Worm (Caenorhabditis elegans) whole organism, young adult: ENCODE results near the gene F44E2.6.

Source experiments
- F39B2.1 ChIP-seq: fragments of 200-800 bp; sonication (Bioruptor generic); IDR thresholded peaks from 2 replicates; pipeline ENCODE4 v1.3.6; 2022; ENCODE audit warnings: missing genetic modification reagents, missing genetic modification characterization, missing compliant biosample characterization
- F52B5.7 ChIP-seq: sonication (generic microtip); optimal IDR thresholded peaks from 2 replicates; lab custom pipeline; 2016; ENCODE audit warnings: mild to moderate bottlenecking, missing genetic modification characterization, missing compliant biosample characterization
- K11D2.4 ChIP-seq: fragments of 200-800 bp; sonication (Bioruptor generic); IDR thresholded peaks from 2 replicates; pipeline ENCODE4 v1.3.6; 2022; ENCODE audit warnings: missing genetic modification reagents, missing genetic modification characterization, missing compliant biosample characterization
- Y56A3A.18 ChIP-seq: fragments of 200-800 bp; sonication (Bioruptor generic); IDR thresholded peaks from 2 replicates; pipeline ENCODE4 v1.3.6; 2022; ENCODE audit warnings: missing genetic modification reagents, missing genetic modification characterization, missing compliant biosample characterization
- ZK185.1 ChIP-seq: sonication (generic microtip); optimal IDR thresholded peaks from 2 replicates; lab custom pipeline; 2016; ENCODE audit warnings: mild to moderate bottlenecking, missing genetic modification characterization, missing compliant biosample characterization; ENCODE audit not compliant: poor library complexity, severe bottlenecking
- aptf-2 ChIP-seq: fragments of 200-800 bp; sonication (Bioruptor generic); conservative IDR thresholded peaks from 2 replicates; pipeline ENCODE4 v1.3.6; 2022; ENCODE audit warnings: missing genetic modification reagents, missing genetic modification characterization, missing compliant biosample characterization
- attf-3 ChIP-seq: fragments of 200-800 bp; sonication (Bioruptor generic); conservative IDR thresholded peaks from 2 replicates; pipeline ENCODE4 v1.3.6; 2022; ENCODE audit warnings: missing genetic modification reagents, missing genetic modification characterization, missing compliant biosample characterization
- cebp-2 ChIP-seq: fragments of 200-800 bp; sonication (Bioruptor generic); IDR thresholded peaks from 2 replicates; pipeline ENCODE4 v1.3.6; 2022; ENCODE audit warnings: missing genetic modification characterization, missing compliant biosample characterization
- ceh-58 ChIP-seq: fragments of 200-800 bp; sonication (Bioruptor generic); IDR thresholded peaks from 2 replicates; pipeline ENCODE4 v1.3.6; 2022; ENCODE audit warnings: missing genetic modification characterization, missing compliant biosample characterization
- egl-18 ChIP-seq: fragments of 200-800 bp; sonication (Bioruptor generic); IDR thresholded peaks from 2 replicates; pipeline ENCODE4 v1.3.6; 2022; ENCODE audit warnings: missing genetic modification reagents, missing genetic modification characterization, missing compliant biosample characterization
- ets-4 ChIP-seq: fragments of 200-800 bp; sonication (Bioruptor generic); optimal IDR thresholded peaks from 2 replicates; lab custom pipeline; 2018; ENCODE audit warnings: mild to moderate bottlenecking, missing genetic modification characterization, missing compliant biosample characterization
- hmg-20 ChIP-seq: fragments of 200-800 bp; sonication (Bioruptor generic); IDR thresholded peaks from 2 replicates; pipeline ENCODE4 v1.3.6; 2022; ENCODE audit warnings: missing genetic modification reagents, missing genetic modification characterization, missing compliant biosample characterization
- hrde-1 ChIP-seq: sonication (generic microtip); optimal IDR thresholded peaks from 2 replicates; lab custom pipeline; 2016; ENCODE audit warnings: missing genetic modification characterization, mild to moderate bottlenecking, missing compliant biosample characterization, moderate library complexity, missing genotype, missing genetic modification reagents, borderline replicate concordance
- lag-1 ChIP-seq: fragments of 200-800 bp; sonication (Bioruptor generic); IDR thresholded peaks from 2 replicates; pipeline ENCODE4 v1.3.6; 2022; ENCODE audit warnings: missing genetic modification reagents, missing genetic modification characterization, missing compliant biosample characterization
- lir-1 ChIP-seq: fragments of 200-800 bp; sonication (Bioruptor generic); conservative IDR thresholded peaks from 2 replicates; pipeline ENCODE4 v1.3.6; 2022; ENCODE audit warnings: missing genetic modification reagents, missing genetic modification characterization, missing compliant biosample characterization
- lsl-1 ChIP-seq: fragments of 200-800 bp; sonication (Bioruptor generic); optimal IDR thresholded peaks from 2 replicates; lab custom pipeline; 2018; ENCODE audit warnings: mild to moderate bottlenecking, missing genetic modification characterization, moderate library complexity, missing compliant biosample characterization
- lsy-27 ChIP-seq: sonication (generic microtip); optimal IDR thresholded peaks from 2 replicates; lab custom pipeline; 2017; ENCODE audit warnings: missing genetic modification characterization, mild to moderate bottlenecking, missing compliant biosample characterization, antibody characterized with exemption, missing genotype, borderline replicate concordance; ENCODE audit not compliant: insufficient read depth
- madf-6 ChIP-seq: fragments of 200-800 bp; sonication (Bioruptor generic); IDR thresholded peaks from 2 replicates; pipeline ENCODE4 v1.3.6; 2022; ENCODE audit warnings: missing genetic modification reagents, missing genetic modification characterization, missing compliant biosample characterization
- mxl-1 ChIP-seq: sonication (generic microtip); optimal IDR thresholded peaks from 2 replicates; lab custom pipeline; 2016; ENCODE audit warnings: missing genetic modification characterization, missing compliant biosample characterization
- nhr-90 ChIP-seq: sonication (generic microtip); optimal IDR thresholded peaks from 2 replicates; lab custom pipeline; 2016; ENCODE audit warnings: missing genotype, mild to moderate bottlenecking, missing genetic modification characterization, missing compliant biosample characterization
- pha-4 ChIP-seq: fragments of 150-350 bp; sonication (generic microtip); optimal IDR thresholded peaks from 2 replicates; lab custom pipeline; 2014; ENCODE audit warnings: missing biosample characterization, missing genetic modification reagents, missing genetic modification characterization
- snpc-1.1 ChIP-seq: sonication (generic microtip); optimal IDR thresholded peaks from 2 replicates; lab custom pipeline; 2017; ENCODE audit warnings: missing genetic modification characterization, mild to moderate bottlenecking, missing compliant biosample characterization, antibody characterized with exemption, moderate library complexity, missing genotype, missing genetic modification reagents; ENCODE audit not compliant: insufficient read depth
- snpc-1.3 ChIP-seq: sonication (generic microtip); optimal IDR thresholded peaks from 2 replicates; lab custom pipeline; 2017; ENCODE audit warnings: missing genetic modification characterization, mild to moderate bottlenecking, missing compliant biosample characterization, antibody characterized with exemption, moderate library complexity, missing genotype, missing genetic modification reagents; ENCODE audit not compliant: insufficient read depth
- tbx-9 ChIP-seq: sonication (generic microtip); optimal IDR thresholded peaks from 2 replicates; lab custom pipeline; 2016; ENCODE audit warnings: borderline replicate concordance, missing genetic modification characterization, inconsistent platforms, missing compliant biosample characterization
- tlf-1 ChIP-seq: fragments of 200-800 bp; sonication (Bioruptor generic); optimal IDR thresholded peaks from 2 replicates; lab custom pipeline; 2018; ENCODE audit warnings: mild to moderate bottlenecking, missing genetic modification characterization, missing compliant biosample characterization
- ztf-28 ChIP-seq: fragments of 200-800 bp; sonication (Bioruptor generic); IDR thresholded peaks from 2 replicates; pipeline ENCODE4 v1.3.6; 2022; ENCODE audit warnings: missing genetic modification reagents, missing genetic modification characterization, missing compliant biosample characterization
- ztf-3 ChIP-seq: fragments of 200-800 bp; sonication (Bioruptor generic); optimal IDR thresholded peaks from 2 replicates; lab custom pipeline; 2018; ENCODE audit warnings: mild to moderate bottlenecking, missing genetic modification characterization, missing compliant biosample characterization
- ztf-6 ChIP-seq: fragments of 200-800 bp; sonication (Bioruptor generic); IDR thresholded peaks from 2 replicates; pipeline ENCODE4 v1.3.6; 2022; ENCODE audit warnings: missing genetic modification reagents, missing genetic modification characterization, missing compliant biosample characterization

F44E2.6 gene

ce11 chrIII:8794793-8795192 is 50.2 kb downstream of the F44E2.6 start (continued):
- peak; percentile 44 for TF ChIP-seq nhr-90 (tag; lab: Kevin White, UChicago)
- peak; percentile 48; the same call in 1 of the 2 replicates for TF ChIP-seq attf-3
- TF ChIP-seq ztf-6 (GFP tag; lab: Robert Waterston, UW) = no peak
- no peak for TF ChIP-seq hrde-1 (tag; lab: Kevin White, UChicago)
- no peak for TF ChIP-seq lag-1 (GFP tag; lab: Robert Waterston, UW)
- peak; percentile 48 for TF ChIP-seq ZK185.1
- TF ChIP-seq ets-4 (GFP tag; lab: Kevin White, UChicago) = peak; percentile 79
- TF ChIP-seq F52B5.7 (tag; lab: Kevin White, UChicago) = no peak
- TF ChIP-seq egl-18 (GFP tag; lab: Robert Waterston, UW) = 0 out of 2 replicates have a peak, but pooled peaks have one; percentile 54
- TF ChIP-seq lsl-1 (GFP tag; lab: Kevin White, UChicago) = peak; percentile 10
- TF ChIP-seq aptf-2 (GFP tag; lab: Robert Waterston, UW) = no peak
- no peak for TF ChIP-seq mxl-1 (tag; lab: Kevin White, UChicago)
- peak; percentile 39 for TF ChIP-seq pha-4 (tag; lab: Kevin White, UChicago)
- no peak for TF ChIP-seq cebp-2 (GFP tag; lab: Robert Waterston, UW)
- no peak; the same call in 1 of the 2 replicates for TF ChIP-seq hmg-20 (GFP tag; lab: Robert Waterston, UW)
- 0 out of 2 replicates have a peak, but pooled peaks have one; percentile 29 for TF ChIP-seq lir-1 (GFP tag; lab: Robert Waterston, UW)
- TF ChIP-seq lsy-27 (tag; lab: Kevin White, UChicago) = no peak
- TF ChIP-seq ztf-3 (GFP tag; lab: Kevin White, UChicago) = no peak
- no peak for TF ChIP-seq Y56A3A.18
- TF ChIP-seq ztf-28 (GFP tag; lab: Robert Waterston, UW) = no peak
- TF ChIP-seq madf-6 = peak; percentile 85
- peak; percentile 16 for TF ChIP-seq tlf-1 (GFP tag; lab: Kevin White, UChicago)
- TF ChIP-seq tbx-9 (tag; lab: Kevin White, UChicago) = no peak
- no peak for TF ChIP-seq snpc-1.3 (tag; lab: Kevin White, UChicago)
- TF ChIP-seq F39B2.1 (GFP tag; lab: Robert Waterston, UW) = no peak
- no peak for TF ChIP-seq snpc-1.1
- peak; percentile 70; the same call in 1 of the 2 replicates for TF ChIP-seq K11D2.4 (GFP tag; lab: Robert Waterston, UW)
- no peak for TF ChIP-seq ceh-58 (GFP tag; lab: Robert Waterston, UW)
